Worm (Caenorhabditis elegans): ENCODE data around the gene ltah-1.2.

ltah-1.2 gene

DNA sequence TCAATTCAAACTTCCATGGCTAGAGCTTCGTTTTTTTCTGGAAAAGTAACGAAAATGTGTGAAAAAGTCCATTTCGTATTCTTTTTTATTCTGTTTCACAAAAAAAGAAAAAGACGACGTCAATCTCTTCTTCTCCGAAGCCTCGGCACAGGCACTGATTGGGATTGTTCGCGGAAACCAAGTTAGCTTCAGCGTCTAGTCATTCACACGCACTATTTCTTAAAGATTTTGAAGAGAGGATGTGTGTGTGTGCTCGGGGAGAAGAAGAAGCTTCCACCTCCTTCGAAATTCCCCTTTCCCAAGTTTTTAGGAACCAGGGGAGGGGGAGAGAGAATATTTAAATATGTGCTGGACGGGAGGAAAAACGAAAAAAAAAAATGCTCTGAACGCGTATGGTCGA, 13.6 kb upstream of the ltah-1.2 start:
- TF ChIP-seq aly-1 (tag; optimal IDR thresholded peaks at IDR 0.05) = no peak
- TF ChIP-seq hnd-1 (tag; optimal IDR thresholded peaks at IDR 0.05) = no peak
- no peak for TF ChIP-seq tbx-37 (GFP tag; conservative IDR thresholded peaks at IDR 0.05)

DNA sequence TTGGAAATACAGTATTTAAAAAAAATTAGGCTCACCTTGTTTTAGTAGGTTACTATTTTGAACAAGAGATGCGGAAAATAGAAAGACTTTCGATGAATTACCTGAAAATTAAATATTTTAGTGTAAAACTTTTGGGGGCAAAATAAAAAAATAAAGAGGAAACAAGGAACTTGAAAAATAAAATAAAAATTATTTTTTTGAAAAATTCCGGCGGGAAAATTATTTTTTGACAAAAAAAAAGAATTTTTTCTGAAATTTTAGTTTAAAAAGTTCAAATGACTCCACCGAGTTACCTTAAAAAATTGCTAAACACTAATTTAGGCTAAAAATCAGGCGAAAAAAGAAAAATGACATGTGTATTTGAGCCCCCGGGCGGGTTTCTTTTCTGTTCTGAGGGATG, 11.7 kb upstream of the ltah-1.2 start, which contains the start of the genes cha-1 and unc-17:
TSS of gene cha-1 (minus strand) at position 101 of the 400 bp plus-strand sequence.
TSS of gene unc-17 (minus strand) at position 103 of the 400 bp plus-strand sequence.
- TF ChIP-seq ama-1 (optimal IDR thresholded peaks at IDR 0.05) = no peak

DNA sequence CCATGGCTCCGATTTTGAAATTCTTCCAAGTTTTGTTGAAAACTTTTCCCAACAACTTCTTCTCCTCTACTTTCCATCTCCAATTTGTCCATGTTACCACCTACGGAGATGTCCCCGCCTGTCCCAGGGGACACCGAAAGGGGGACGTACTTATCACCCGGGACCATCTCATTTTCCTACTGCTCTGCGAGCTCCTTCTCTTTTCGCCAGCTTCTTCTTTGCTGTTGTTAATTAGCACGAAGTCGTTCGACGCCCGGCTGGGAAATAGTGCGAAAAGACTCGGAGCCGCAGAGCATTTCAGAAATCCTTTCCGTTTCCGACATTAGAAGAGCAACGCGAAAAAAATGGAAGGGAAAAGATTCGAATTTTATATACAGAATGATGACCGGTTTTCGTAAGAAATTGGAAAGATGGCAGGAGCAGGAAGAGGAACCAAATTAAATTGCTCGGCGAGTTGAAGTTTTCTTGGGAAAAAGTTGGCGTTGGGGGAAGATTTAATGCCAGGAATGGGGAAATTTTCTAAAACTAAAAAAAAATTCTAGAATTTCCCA, 9.0 kb upstream of the ltah-1.2 start:
- no peak for TF ChIP-seq aly-1 (tag; optimal IDR thresholded peaks at IDR 0.05)
- no peak for TF ChIP-seq hnd-1 (tag; optimal IDR thresholded peaks at IDR 0.05)
- no peak for TF ChIP-seq flt-1 (GFP tag; IDR thresholded peaks at IDR 0.05)
- no peak for TF ChIP-seq tbx-37 (GFP tag; conservative IDR thresholded peaks at IDR 0.05)
- TF ChIP-seq F13C5.2 (tag; optimal IDR thresholded peaks at IDR 0.05) = no peak
- no peak for TF ChIP-seq scrt-1 (GFP tag; IDR thresholded peaks at IDR 0.05)
- TF ChIP-seq tra-4 (tag; optimal IDR thresholded peaks at IDR 0.05) = no peak
- no peak for TF ChIP-seq ets-7 (tag; optimal IDR thresholded peaks at IDR 0.05)
- TF ChIP-seq B0310.2 (tag; optimal IDR thresholded peaks at IDR 0.05) = no peak
- no peak for TF ChIP-seq hmbx-1 (tag; optimal IDR thresholded peaks at IDR 0.05)
- TF ChIP-seq pes-1 (GFP tag; IDR thresholded peaks at IDR 0.05) = no peak
- TF ChIP-seq ama-1 (optimal IDR thresholded peaks at IDR 0.05) = no peak

DNA sequence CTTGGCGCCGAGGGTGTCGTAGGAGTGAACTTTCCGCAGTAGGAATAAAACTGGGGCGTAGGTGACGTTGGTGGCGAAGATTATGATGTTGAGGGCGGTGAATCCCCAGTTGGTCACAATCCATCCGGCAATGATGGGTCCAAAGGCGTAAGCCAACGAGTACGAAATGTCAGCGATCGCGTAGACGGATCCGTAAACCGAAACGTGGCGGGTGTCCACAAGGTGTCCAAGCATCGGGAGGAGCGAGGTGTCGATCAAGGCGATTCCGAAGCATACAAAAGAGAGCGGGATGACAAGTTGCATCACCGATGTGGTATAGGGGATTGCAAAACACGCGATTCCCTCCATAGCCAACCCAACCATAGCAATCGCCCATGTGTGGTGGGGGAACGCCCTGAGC, 5.8 kb upstream of the ltah-1.2 start:
- TF ChIP-seq ceh-13 (GFP tag; optimal IDR thresholded peaks at IDR 0.05) (no peak), F13C5.2 (tag; optimal IDR thresholded peaks at IDR 0.05) (no peak), aly-1 (tag; optimal IDR thresholded peaks at IDR 0.05) (no peak), B0310.2 (tag; optimal IDR thresholded peaks at IDR 0.05) (no peak), hnd-1 (tag; optimal IDR thresholded peaks at IDR 0.05) (no peak), scrt-1 (GFP tag; IDR thresholded peaks at IDR 0.05) (no peak), tbx-11 (GFP tag; IDR thresholded peaks at IDR 0.05) (no peak), tra-4 (tag; optimal IDR thresholded peaks at IDR 0.05) (no peak), ceh-36 (tag; optimal IDR thresholded peaks at IDR 0.05) (no peak), ets-7 (tag; optimal IDR thresholded peaks at IDR 0.05) (no peak)

DNA sequence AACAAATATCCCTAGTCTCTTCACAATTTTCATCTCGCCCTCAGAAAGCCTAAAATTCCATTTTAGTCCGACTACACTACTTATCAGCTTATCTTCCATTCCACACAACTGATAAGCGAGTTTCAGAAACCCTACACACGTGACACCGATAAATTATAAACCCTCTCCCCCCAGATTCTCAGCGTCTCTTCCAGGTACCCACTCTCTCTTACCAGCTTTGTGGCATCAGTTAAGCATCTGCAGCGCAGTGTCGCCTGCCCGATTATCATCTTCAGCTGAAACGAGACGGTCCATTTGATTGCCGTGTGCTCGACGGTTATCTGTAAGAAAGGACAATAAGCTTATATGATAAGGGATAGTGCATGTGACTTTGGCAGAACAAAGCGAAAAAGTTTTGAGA, 1.0 kb downstream of the ltah-1.2 start:
- TF ChIP-seq aly-1 (tag; optimal IDR thresholded peaks at IDR 0.05) (no peak), hmbx-1 (tag; optimal IDR thresholded peaks at IDR 0.05) (no peak), ceh-36 (tag; optimal IDR thresholded peaks at IDR 0.05) (no peak), hnd-1 (tag; optimal IDR thresholded peaks at IDR 0.05) (no peak), pes-1 (GFP tag; IDR thresholded peaks at IDR 0.05) (no peak), ets-7 (tag; optimal IDR thresholded peaks at IDR 0.05) (no peak), ama-1 (optimal IDR thresholded peaks at IDR 0.05) (no peak), scrt-1 (GFP tag; IDR thresholded peaks at IDR 0.05) (no peak), tra-4 (tag; optimal IDR thresholded peaks at IDR 0.05) (no peak), F13C5.2 (tag; optimal IDR thresholded peaks at IDR 0.05) (no peak), ceh-13 (GFP tag; optimal IDR thresholded peaks at IDR 0.05) (no peak), flt-1 (GFP tag; IDR thresholded peaks at IDR 0.05) (no peak), tbx-37 (GFP tag; conservative IDR thresholded peaks at IDR 0.05) (no peak), hmg-4 (GFP tag; optimal IDR thresholded peaks at IDR 0.05) (no peak), tbx-11 (GFP tag; IDR thresholded peaks at IDR 0.05) (no peak), sea-1 (GFP tag; conservative IDR thresholded peaks at IDR 0.05) (no peak), B0310.2 (tag; optimal IDR thresholded peaks at IDR 0.05) (no peak)

DNA sequence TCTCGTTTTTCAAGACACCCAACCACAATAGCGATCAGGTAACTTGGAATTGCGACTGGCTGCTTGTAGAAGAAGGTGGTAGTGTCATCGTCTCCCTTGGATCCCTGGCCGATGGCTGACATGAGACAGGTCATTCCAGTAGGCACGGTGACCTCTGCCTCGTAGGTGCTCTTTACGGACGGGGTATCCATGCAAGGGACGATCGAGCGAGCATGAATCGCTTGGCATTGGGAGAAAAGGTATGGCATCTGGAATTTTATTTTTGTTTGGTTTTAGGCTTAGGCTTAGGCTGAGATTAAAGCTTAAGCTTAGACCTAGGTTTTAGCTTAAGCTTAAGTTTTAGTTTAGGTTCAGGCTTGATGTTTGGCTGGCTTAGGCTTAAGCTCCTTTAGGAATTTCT, 1.9 kb downstream of the ltah-1.2 start:
- no peak for TF ChIP-seq ama-1 (optimal IDR thresholded peaks at IDR 0.05)
- no peak for TF ChIP-seq hmg-4 (GFP tag; optimal IDR thresholded peaks at IDR 0.05)
- TF ChIP-seq tbx-11 (GFP tag; IDR thresholded peaks at IDR 0.05) = no peak
- TF ChIP-seq ceh-13 (GFP tag; optimal IDR thresholded peaks at IDR 0.05) = no peak
- TF ChIP-seq B0310.2 (tag; optimal IDR thresholded peaks at IDR 0.05) = no peak
- TF ChIP-seq aly-1 (tag; optimal IDR thresholded peaks at IDR 0.05) = no peak

DNA sequence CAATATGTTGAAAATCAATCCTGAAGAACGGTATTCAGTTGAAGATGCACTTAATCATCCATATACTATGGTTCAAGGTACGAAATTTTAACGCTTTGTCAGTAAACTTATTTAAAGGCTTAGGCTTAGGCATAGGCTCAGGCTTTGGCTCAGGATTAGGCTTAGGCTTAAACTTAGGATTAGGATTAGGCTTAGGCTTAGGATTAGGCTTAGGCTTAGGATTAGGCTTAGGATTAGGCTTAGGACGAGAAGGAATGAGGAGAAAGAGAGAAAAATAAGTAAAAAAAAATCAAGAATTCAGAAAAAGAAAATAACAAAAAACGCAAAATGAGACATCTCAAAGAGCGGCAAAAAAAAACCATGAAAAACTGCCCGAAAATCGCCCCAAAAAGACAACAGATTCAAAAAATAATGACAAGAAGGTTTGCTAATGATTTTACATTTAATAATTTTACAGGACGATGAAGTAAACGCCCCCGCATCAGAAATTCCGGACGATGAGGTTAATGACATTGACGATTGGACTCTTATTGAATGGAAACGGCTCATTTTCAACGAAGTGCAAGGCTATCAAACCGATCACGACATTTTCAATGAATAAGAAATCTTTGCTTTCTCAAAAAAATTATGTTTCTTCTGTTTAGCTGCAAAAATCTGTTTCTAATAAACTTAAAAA, 4.2 kb downstream of the ltah-1.2 start:
- TF ChIP-seq tra-4 (tag; optimal IDR thresholded peaks at IDR 0.05) = no peak
- TF ChIP-seq hnd-1 (tag; optimal IDR thresholded peaks at IDR 0.05) = no peak
- no peak for TF ChIP-seq aly-1 (tag; optimal IDR thresholded peaks at IDR 0.05)
- TF ChIP-seq ceh-36 (tag; optimal IDR thresholded peaks at IDR 0.05) = peak; percentile 89
- TF ChIP-seq hmg-4 (GFP tag; optimal IDR thresholded peaks at IDR 0.05) = no peak

DNA sequence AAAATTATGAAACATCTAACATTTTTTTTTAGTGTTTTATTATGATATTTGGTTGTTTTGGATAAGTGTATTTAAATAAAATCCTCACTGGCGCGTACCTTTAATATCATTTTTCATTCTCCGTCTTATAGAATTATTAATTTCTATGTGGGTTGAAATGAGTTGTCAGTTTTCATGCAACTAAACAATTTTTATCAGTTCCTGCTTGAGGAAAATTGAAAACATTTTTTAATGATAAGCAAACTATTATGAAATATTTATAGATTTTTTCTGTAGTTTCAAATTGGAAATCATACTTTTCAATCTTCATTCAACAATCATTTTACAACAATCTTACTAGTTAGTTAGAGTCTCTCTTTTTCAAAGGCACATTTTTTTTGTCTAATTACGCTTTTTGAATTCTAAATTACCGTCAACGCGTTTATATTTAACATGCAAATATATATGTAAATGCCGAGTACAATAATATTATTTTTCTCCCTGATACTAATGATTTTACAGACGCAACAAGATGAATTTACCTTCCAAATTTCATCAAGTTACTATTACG, 6.5 kb downstream of the ltah-1.2 start, which contains the start of the genes Y37E11B.10 and kgb-2:
TSS of gene Y37E11B.10 (minus strand) at position 182 of the 550 bp plus-strand sequence.
TSS of gene kgb-2 (plus strand) at position 500 of the 550 bp plus-strand sequence.
- TF ChIP-seq F13C5.2 (tag; optimal IDR thresholded peaks at IDR 0.05) (no peak), scrt-1 (GFP tag; IDR thresholded peaks at IDR 0.05) (no peak), tbx-37 (GFP tag; conservative IDR thresholded peaks at IDR 0.05) (no peak), ama-1 (optimal IDR thresholded peaks at IDR 0.05) (no peak), aly-1 (tag; optimal IDR thresholded peaks at IDR 0.05) (no peak), hnd-1 (tag; optimal IDR thresholded peaks at IDR 0.05) (no peak), tra-4 (tag; optimal IDR thresholded peaks at IDR 0.05) (no peak), hmg-4 (GFP tag; optimal IDR thresholded peaks at IDR 0.05) (no peak), flt-1 (GFP tag; IDR thresholded peaks at IDR 0.05) (no peak)
